Worm (Caenorhabditis elegans) whole organism, young adult: ENCODE results near the gene Y5F2A.4.

Experiments used
- B0336.3 ChIP-seq: fragments of 200-800 bp; sonication (Bioruptor generic); IDR thresholded peaks from 2 replicates; pipeline ENCODE4 v1.3.6; 2022; ENCODE audit warnings: missing genetic modification characterization, missing compliant biosample characterization
- aptf-2 ChIP-seq: fragments of 200-800 bp; sonication (Bioruptor generic); conservative IDR thresholded peaks from 2 replicates; pipeline ENCODE4 v1.3.6; 2022; ENCODE audit warnings: missing genetic modification reagents, missing genetic modification characterization, missing compliant biosample characterization
- cebp-1 ChIP-seq, 2 experiments: fragments of 200-800 bp in 1 of 2; sonication (Bioruptor generic) in 1 of 2; sonication (generic microtip) in 1 of 2; IDR thresholded peaks in 1 of 2; optimal IDR thresholded peaks in 1 of 2; 2 replicates each; pipeline versions ENCODE4 v1.3.6 to Lab custom; 2017 to 2022; ENCODE audit warnings: missing compliant biosample characterization in 2 of 2, missing genetic modification characterization in 2 of 2, mild to moderate bottlenecking in 1 of 2, missing genetic modification reagents in 1 of 2, moderate library complexity in 1 of 2
- him-1 ChIP-seq: sonication (generic microtip); optimal IDR thresholded peaks from 2 replicates; lab custom pipeline; 2016; ENCODE audit warnings: missing genotype, missing genetic modification reagents, missing genetic modification characterization, missing compliant biosample characterization
- hlh-12 ChIP-seq: sonication (generic microtip); optimal IDR thresholded peaks from 2 replicates; lab custom pipeline; 2016; ENCODE audit warnings: missing genetic modification characterization, missing compliant biosample characterization
- let-607 ChIP-seq, 2 experiments: fragments of 200-800 bp in 1 of 2; sonication (Bioruptor generic) in 1 of 2; sonication (generic microtip) in 1 of 2; optimal IDR thresholded peaks; 2 replicates each; lab custom pipeline; 2016 to 2018; ENCODE audit warnings: mild to moderate bottlenecking in 2 of 2, missing compliant biosample characterization in 2 of 2, missing genetic modification characterization in 2 of 2, moderate library complexity in 2 of 2, missing genotype in 1 of 2
- madf-10 ChIP-seq: sonication (generic microtip); optimal IDR thresholded peaks from 2 replicates; lab custom pipeline; 2016; ENCODE audit warnings: mild to moderate bottlenecking, missing genetic modification characterization, missing compliant biosample characterization
- mes-4 ChIP-seq: sonication (generic microtip); optimal IDR thresholded peaks from 2 replicates; lab custom pipeline; 2016; ENCODE audit warnings: missing genotype, missing genetic modification characterization, missing compliant biosample characterization
- nfya-1 ChIP-seq: sonication (generic microtip); optimal IDR thresholded peaks from 2 replicates; lab custom pipeline; 2017; ENCODE audit warnings: antibody characterized with exemption, missing compliant biosample characterization, missing genetic modification characterization, borderline replicate concordance; ENCODE audit not compliant: insufficient read depth
- nfya-2 ChIP-seq: fragments of 200-800 bp; sonication (Bioruptor generic); IDR thresholded peaks from 2 replicates; pipeline ENCODE4 v1.3.6; 2022; ENCODE audit warnings: missing genetic modification reagents, missing genetic modification characterization, missing compliant biosample characterization
- nhr-80 ChIP-seq: sonication (generic microtip); optimal IDR thresholded peaks from 2 replicates; lab custom pipeline; 2016; ENCODE audit warnings: missing genetic modification characterization, missing compliant biosample characterization
- ztf-22 ChIP-seq: fragments of 200-800 bp; sonication (Bioruptor generic); optimal IDR thresholded peaks from 2 replicates; lab custom pipeline; 2018; ENCODE audit warnings: mild to moderate bottlenecking, missing genetic modification characterization, moderate library complexity, missing compliant biosample characterization

DNA sequence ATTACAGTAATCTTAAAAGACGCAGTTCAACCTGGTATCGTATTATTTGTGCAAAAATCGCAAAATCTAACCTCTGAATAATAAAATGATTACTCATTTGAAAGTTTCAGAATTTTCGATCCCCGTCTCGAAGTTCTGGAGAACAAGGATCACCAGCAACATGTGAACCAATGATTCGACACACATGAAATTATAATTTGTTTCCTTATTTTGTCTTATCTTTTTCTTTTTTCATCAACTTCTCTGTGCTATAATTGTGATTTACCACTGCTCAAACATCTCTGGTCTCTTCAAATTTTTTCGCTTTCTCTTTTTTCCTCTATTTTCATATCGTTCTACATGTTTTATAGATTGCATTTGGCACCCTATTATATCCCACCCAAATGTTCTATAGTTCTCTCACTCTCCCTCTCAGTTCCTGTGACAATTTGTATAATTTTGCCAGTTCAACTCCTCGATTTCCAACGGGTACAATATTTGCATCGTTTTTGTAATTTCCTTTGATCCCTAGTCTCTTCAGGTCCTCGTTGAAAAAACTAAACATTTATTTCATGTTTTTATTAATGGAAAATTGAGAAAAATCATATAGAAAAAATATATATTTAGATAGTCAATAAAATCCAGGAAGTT is 15.3 kb downstream of the Y5F2A.4 start:
- TF ChIP-seq B0336.3 (GFP tag; lab: Robert Waterston, UW): no peak
- no peak for TF ChIP-seq aptf-2 (GFP tag; lab: Robert Waterston, UW)
- TF ChIP-seq let-607 (tag; optimal IDR thresholded peaks at IDR 0.05; lab: Kevin White, UChicago): no peak
- TF ChIP-seq ztf-22 (GFP tag; lab: Kevin White, UChicago): no peak
- TF ChIP-seq hlh-12 (tag; lab: Kevin White, UChicago): no peak
- TF ChIP-seq mes-4 (tag; lab: Kevin White, UChicago): no peak
- TF ChIP-seq nhr-80 (tag; lab: Kevin White, UChicago): no peak
- no peak for TF ChIP-seq him-1 (tag; lab: Kevin White, UChicago)
- no peak for TF ChIP-seq cebp-1 (GFP tag; IDR thresholded peaks at IDR 0.05; lab: Robert Waterston, UW)
- no peak for TF ChIP-seq cebp-1 (tag; optimal IDR thresholded peaks at IDR 0.05; lab: Kevin White, UChicago)
- no peak for TF ChIP-seq nfya-2 (GFP tag; lab: Robert Waterston, UW)
- TF ChIP-seq madf-10 (tag; lab: Kevin White, UChicago): no peak
- no peak for TF ChIP-seq nfya-1 (tag; lab: Kevin White, UChicago)
